Worm (Caenorhabditis elegans): Measurements from ENCODE around the gene penr-1.

The penr-1 gene

DNA sequence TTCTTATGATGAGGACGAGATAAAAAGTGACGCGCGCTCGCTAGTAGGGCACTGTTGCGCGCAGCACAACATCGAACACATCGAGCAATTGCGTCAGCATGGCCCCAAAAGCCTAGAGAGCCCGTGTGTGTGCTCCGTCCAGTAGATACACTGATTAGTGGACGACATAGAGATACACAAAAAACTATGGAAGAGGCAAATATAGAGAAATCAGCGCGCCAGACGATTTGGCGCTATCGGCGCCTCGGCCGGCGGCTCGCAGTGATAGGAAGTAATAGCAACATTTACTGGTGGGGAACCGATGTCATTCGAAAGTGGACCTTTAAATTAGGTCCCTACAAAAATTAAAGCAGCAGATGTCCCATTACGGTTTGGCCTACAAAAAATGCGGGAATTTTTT, 40.8 kb upstream of the penr-1 start:
- TF ChIP-seq mec-3 (tag; optimal IDR thresholded peaks at IDR 0.05; ENCODE audit: borderline replicate concordance): no peak
- TF ChIP-seq hlh-8 (tag; optimal IDR thresholded peaks at IDR 0.05): no peak
- no peak for TF ChIP-seq tbx-2 (tag; optimal IDR thresholded peaks at IDR 0.05)
- no peak for TF ChIP-seq ceh-22 (tag; optimal IDR thresholded peaks at IDR 0.05)

DNA sequence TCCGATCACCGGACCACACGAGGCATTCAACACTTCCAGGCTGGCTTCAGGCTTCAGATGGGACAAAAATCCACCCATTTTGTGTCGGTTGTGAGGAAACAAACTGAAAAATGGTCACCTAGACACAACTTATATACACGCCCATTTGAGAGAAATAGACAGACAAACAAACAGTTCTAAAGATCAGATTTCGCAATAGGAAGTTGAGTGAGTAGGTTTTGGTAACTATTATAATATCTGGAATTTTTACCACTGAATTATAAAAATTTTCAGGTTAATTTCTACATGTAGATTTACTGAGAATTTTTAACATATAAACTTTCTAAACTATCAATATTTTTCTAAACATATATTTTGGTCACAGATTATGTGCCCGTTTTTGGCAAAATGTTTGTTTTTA, 35.5 kb upstream of the penr-1 start, which contains the start of gene cest-32:
Gene cest-32, minus strand, starts transcription at position 115 of the 400 bp plus-strand sequence.
- TF ChIP-seq C38D4.7 (GFP tag; optimal IDR thresholded peaks at IDR 0.05) (no peak), ahr-1 (tag; optimal IDR thresholded peaks at IDR 0.05) (no peak), tbx-2 (tag; optimal IDR thresholded peaks at IDR 0.05) (no peak)

DNA sequence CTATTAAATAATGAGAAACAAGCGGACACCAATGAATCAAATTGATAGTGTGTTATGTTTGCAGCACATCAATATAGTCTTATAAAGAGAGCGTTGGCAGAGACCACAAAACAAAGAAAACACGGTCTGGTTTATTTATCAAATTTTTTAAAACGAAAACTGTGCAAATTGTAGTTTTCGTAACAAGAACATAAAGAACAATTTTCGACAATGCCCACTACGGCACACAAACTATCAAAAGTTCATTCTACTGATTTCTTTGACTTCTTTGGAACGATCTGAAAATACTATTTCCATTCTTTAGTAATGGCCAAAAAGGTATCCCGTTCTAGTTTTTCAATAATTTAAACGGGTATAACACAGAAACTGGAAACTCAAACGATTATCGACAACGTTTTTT, 32.2 kb upstream of the penr-1 start, which contains the start of gene cest-35.2:
Gene cest-35.2, minus strand, starts transcription at position 101 of the 400 bp plus-strand sequence.
- TF ChIP-seq pha-4 (tag; optimal IDR thresholded peaks at IDR 0.05): no peak
- no peak for TF ChIP-seq tbx-2 (tag; optimal IDR thresholded peaks at IDR 0.05)
- no peak for TF ChIP-seq hlh-6 (tag; optimal IDR thresholded peaks at IDR 0.05)
- TF ChIP-seq ceh-45 (GFP tag; IDR thresholded peaks at IDR 0.05): no peak
- TF ChIP-seq pros-1 (tag; optimal IDR thresholded peaks at IDR 0.05): no peak
- TF ChIP-seq ama-1 (optimal IDR thresholded peaks at IDR 0.05): no peak
- TF ChIP-seq ref-2 (tag; optimal IDR thresholded peaks at IDR 0.05): no peak
- TF ChIP-seq zip-5 (tag; optimal IDR thresholded peaks at IDR 0.05): no peak
- TF ChIP-seq ceh-48 (tag; optimal IDR thresholded peaks at IDR 0.05): no peak
- no peak for TF ChIP-seq nhr-232 (tag; optimal IDR thresholded peaks at IDR 0.05)
- no peak for TF ChIP-seq eyg-1 (tag; optimal IDR thresholded peaks at IDR 0.05)
- TF ChIP-seq ceh-9 (tag; optimal IDR thresholded peaks at IDR 0.05): no peak
- TF ChIP-seq ets-4 (tag; optimal IDR thresholded peaks at IDR 0.05): no peak
- no peak for TF ChIP-seq syd-9 (tag; optimal IDR thresholded peaks at IDR 0.05)
- no peak for TF ChIP-seq hlh-30 (tag; optimal IDR thresholded peaks at IDR 0.05; ENCODE audit: insufficient read depth)
- no peak for TF ChIP-seq unc-86 (tag; optimal IDR thresholded peaks at IDR 0.05)
- TF ChIP-seq gmeb-2 (tag; optimal IDR thresholded peaks at IDR 0.05): no peak

DNA sequence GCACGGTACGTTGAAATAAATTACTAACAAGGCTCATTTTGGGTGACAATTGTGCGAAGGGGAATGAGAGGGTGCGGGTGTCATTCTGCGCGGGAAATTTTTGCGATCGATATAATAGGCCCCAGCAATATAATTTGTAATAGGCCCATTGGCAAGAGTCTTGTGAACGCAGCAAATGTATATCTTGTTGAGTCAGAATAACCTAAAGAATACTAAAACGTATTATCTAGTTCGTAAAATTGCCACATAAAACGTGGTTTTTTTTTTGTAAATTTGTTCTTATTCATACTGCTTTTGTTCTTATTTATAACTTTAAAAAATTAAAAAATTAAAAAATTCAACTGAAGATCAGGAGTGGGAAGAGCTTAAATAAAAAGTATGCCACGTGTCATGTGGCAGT, 29.9 kb upstream of the penr-1 start, which contains the start of gene C52A10.3:
Gene C52A10.3, minus strand, starts transcription at position 101 of the 400 bp plus-strand sequence.
- TF ChIP-seq T23F11.4 (GFP tag; optimal IDR thresholded peaks at IDR 0.05) (no peak), hlh-6 (tag; optimal IDR thresholded peaks at IDR 0.05) (no peak), ama-1 (optimal IDR thresholded peaks at IDR 0.05) (no peak), zip-5 (tag; optimal IDR thresholded peaks at IDR 0.05) (no peak), odd-2 (tag; optimal IDR thresholded peaks at IDR 0.05) (no peak), unc-55 (GFP tag; optimal IDR thresholded peaks at IDR 0.05) (no peak), npax-4 (tag; optimal IDR thresholded peaks at IDR 0.05) (no peak), fkh-10 (GFP tag; optimal IDR thresholded peaks at IDR 0.05) (no peak)

DNA sequence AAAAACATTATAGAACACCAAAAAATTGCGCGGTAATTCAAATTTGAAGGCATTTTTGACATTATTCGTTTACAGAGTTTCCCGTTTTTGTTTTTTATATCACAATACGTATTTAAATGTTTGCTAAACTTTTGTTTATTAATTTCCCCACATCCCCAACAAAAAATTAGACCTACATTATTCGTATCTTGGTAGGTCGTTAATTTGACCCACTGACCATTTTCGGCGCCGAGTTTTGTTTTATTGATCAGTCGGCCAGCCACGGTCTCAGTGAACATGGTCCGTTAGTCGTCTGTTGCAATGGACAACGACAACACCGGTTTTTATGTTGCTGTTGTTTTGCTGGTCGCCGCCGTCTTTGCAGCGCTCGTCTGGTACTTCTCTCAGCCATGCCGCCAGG, 29.4 kb upstream of the penr-1 start, which contains the start of gene B0238.15:
Gene B0238.15, plus strand, starts transcription at position 301 of the 400 bp plus-strand sequence.
- TF ChIP-seq unc-55 (GFP tag; optimal IDR thresholded peaks at IDR 0.05): no peak
- TF ChIP-seq nfya-1 (tag; optimal IDR thresholded peaks at IDR 0.05): no peak

DNA sequence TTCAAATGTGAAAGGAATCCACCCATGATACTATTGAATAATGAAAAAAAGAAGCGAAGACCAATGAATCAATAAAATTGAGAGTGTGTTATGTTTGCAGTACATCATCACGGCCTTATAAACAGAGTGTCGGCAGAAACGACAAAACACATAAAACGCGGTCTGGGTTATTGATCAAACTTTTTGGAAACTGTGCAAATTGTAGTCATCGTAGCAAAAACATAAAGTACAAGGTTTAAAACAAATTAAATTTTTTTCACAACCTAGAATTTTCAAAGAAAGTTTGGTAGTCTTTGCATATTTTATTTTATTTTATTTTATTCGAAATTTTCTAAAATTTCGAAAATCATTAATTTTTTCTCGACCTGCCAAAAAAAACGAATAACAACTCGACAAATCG, 26.2 kb upstream of the penr-1 start, which contains the start of gene cest-35.1:
Gene cest-35.1, minus strand, starts transcription at position 101 of the 400 bp plus-strand sequence.
- no peak for TF ChIP-seq npax-4 (tag; optimal IDR thresholded peaks at IDR 0.05)
- TF ChIP-seq ttx-3 (tag; optimal IDR thresholded peaks at IDR 0.05): no peak
- no peak for TF ChIP-seq pros-1 (tag; optimal IDR thresholded peaks at IDR 0.05)

DNA sequence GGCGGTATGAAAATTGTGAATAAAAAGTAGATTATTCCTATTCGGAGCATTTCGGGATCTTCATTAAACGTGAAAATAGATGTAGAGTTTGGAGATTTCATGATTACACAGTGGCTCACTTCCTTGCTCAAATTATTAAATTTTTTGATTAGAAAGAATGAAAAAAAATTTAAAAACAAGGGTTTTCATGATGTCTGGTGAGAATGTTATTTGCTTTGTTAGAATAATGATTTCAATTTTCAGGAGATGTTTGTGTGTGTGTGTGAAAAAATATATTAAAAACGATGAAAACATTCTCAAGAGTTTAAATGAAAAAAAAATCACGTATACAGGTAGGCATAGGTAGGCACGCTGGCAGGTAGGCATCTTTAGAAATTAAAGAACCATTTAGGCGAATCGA, 17.3 kb upstream of the penr-1 start, which contains the start of gene srt-68:
Gene srt-68, minus strand, starts transcription at position 101 of the 400 bp plus-strand sequence.
- no peak for TF ChIP-seq ceh-48 (tag; optimal IDR thresholded peaks at IDR 0.05)
- TF ChIP-seq ztf-16 (tag; optimal IDR thresholded peaks at IDR 0.05): no peak
- TF ChIP-seq hlh-15 (tag; optimal IDR thresholded peaks at IDR 0.05): no peak
- TF ChIP-seq ceh-14 (tag; optimal IDR thresholded peaks at IDR 0.05): no peak
- TF ChIP-seq K02D7.2 (tag; optimal IDR thresholded peaks at IDR 0.05): no peak
- TF ChIP-seq sox-2 (GFP tag; IDR thresholded peaks at IDR 0.05): no peak
- no peak for TF ChIP-seq Y22D7AL.16 (tag; optimal IDR thresholded peaks at IDR 0.05)
- no peak for TF ChIP-seq ceh-24 (tag; optimal IDR thresholded peaks at IDR 0.05)

All from whole organism, late embryonic.